Fruit fly (Drosophila melanogaster) whole organism, embryonic: ENCODE data around the gene CG2767.

ENCODE experiments used
- Awh ChIP-seq: fragments of 200-800 bp; sonication (Bioruptor generic); IDR thresholded peaks from 2 replicates; pipeline ENCODE4, ENCODE4 v1.3.6; 2022; ENCODE audit warnings: missing biosample characterization, missing genetic modification characterization
- Blimp-1 ChIP-seq: fragments of 200-800 bp; sonication (Bioruptor generic); optimal IDR thresholded peaks from 3 replicates; lab custom pipeline; 2018; ENCODE audit warnings: missing biosample characterization, missing genetic modification characterization, mild to moderate bottlenecking, moderate library complexity, missing genetic modification reagents
- CG10209 ChIP-seq: fragments of 200-800 bp; sonication (Bioruptor generic); optimal IDR thresholded peaks from 3 replicates; lab custom pipeline; 2017; ENCODE audit warnings: missing biosample characterization, mild to moderate bottlenecking, missing genetic modification characterization, missing genetic modification reagents
- CG10543 ChIP-seq: fragments of 200-800 bp; sonication (Bioruptor generic); optimal IDR thresholded peaks from 3 replicates; lab custom pipeline; 2017; ENCODE audit warnings: missing biosample characterization, mild to moderate bottlenecking, missing genetic modification characterization, moderate library complexity
- CG11695 ChIP-seq: fragments of 200-800 bp; sonication (Bioruptor generic); IDR thresholded peaks from 3 replicates; pipeline ENCODE4 v1.3.6; 2022; ENCODE audit warnings: missing biosample characterization, missing genetic modification characterization
- CG11723 ChIP-seq: fragments of 200-800 bp; sonication (Bioruptor generic); optimal IDR thresholded peaks from 2 replicates; lab custom pipeline; 2017; ENCODE audit warnings: missing biosample characterization, mild to moderate bottlenecking, missing genetic modification characterization
- CG12769 ChIP-seq: fragments of 200-800 bp; sonication (Bioruptor generic); optimal IDR thresholded peaks from 2 replicates; lab custom pipeline; 2019; ENCODE audit warnings: missing biosample characterization, mild to moderate bottlenecking, missing genetic modification characterization, moderate library complexity
- CG13424 ChIP-seq: fragments of 200-800 bp; sonication (Bioruptor generic); optimal IDR thresholded peaks from 2 replicates; lab custom pipeline; 2019; ENCODE audit warnings: missing biosample characterization, mild to moderate bottlenecking, missing genetic modification characterization, moderate library complexity
- CG15073 ChIP-seq: fragments of 200-800 bp; sonication (Bioruptor generic); optimal IDR thresholded peaks from 2 replicates; lab custom pipeline; 2016; ENCODE audit warnings: missing biosample characterization, missing genetic modification characterization
- CG1602 ChIP-seq: fragments of 200-800 bp; sonication (Bioruptor generic); optimal IDR thresholded peaks from 3 replicates; lab custom pipeline; 2016; ENCODE audit warnings: missing biosample characterization, missing genetic modification characterization
- CG2129 ChIP-seq: fragments of 200-800 bp; sonication (Bioruptor generic); IDR thresholded peaks from 2 replicates; pipeline ENCODE4 v1.3.6; 2022; ENCODE audit warnings: missing biosample characterization, missing genetic modification characterization; ENCODE audit not compliant: partially characterized antibody
- CG3838 ChIP-seq: fragments of 200-800 bp; sonication (Bioruptor generic); optimal IDR thresholded peaks from 3 replicates; lab custom pipeline; 2016; ENCODE audit warnings: missing biosample characterization, missing genetic modification characterization
- CG6175 ChIP-seq: fragments of 200-800 bp; sonication (Bioruptor generic); IDR thresholded peaks from 3 replicates; pipeline ENCODE4 v1.3.6; 2022; ENCODE audit warnings: missing biosample characterization, missing genetic modification characterization
- CG6683 ChIP-seq: fragments of 200-800 bp; sonication (Bioruptor generic); optimal IDR thresholded peaks from 2 replicates; lab custom pipeline; 2017; ENCODE audit warnings: missing biosample characterization, mild to moderate bottlenecking, missing genetic modification characterization, missing genetic modification reagents
- CG6791 ChIP-seq: fragments of 200-800 bp; sonication (Bioruptor generic); IDR thresholded peaks from 3 replicates; pipeline ENCODE4 v1.3.6; 2022; ENCODE audit warnings: missing biosample characterization, missing genetic modification characterization; ENCODE audit not compliant: partially characterized antibody
- CG8359 ChIP-seq: fragments of 200-800 bp; sonication (Bioruptor generic); optimal IDR thresholded peaks from 2 replicates; lab custom pipeline; 2017; ENCODE audit warnings: missing biosample characterization, mild to moderate bottlenecking, missing genetic modification characterization, borderline replicate concordance
- Chrac-16 ChIP-seq: fragments of 200-800 bp; sonication (Bioruptor generic); optimal IDR thresholded peaks from 3 replicates; lab custom pipeline; 2016; ENCODE audit warnings: missing biosample characterization, missing genetic modification characterization
- Dp ChIP-seq: fragments of 200-800 bp; sonication (Bioruptor generic); optimal IDR thresholded peaks from 2 replicates; lab custom pipeline; 2018; ENCODE audit warnings: missing biosample characterization, mild to moderate bottlenecking, missing genetic modification characterization, moderate library complexity
- Ets97D ChIP-seq: fragments of 200-800 bp; sonication (Bioruptor generic); optimal IDR thresholded peaks from 3 replicates; lab custom pipeline; 2016; ENCODE audit warnings: missing biosample characterization, missing genetic modification characterization
- Hr51 ChIP-seq, 2 experiments: fragments of 200-800 bp; sonication (Bioruptor generic); optimal IDR thresholded peaks; 2 replicates in 1 of 2; 3 replicates in 1 of 2; lab custom pipeline; 2016 to 2018; ENCODE audit warnings: missing biosample characterization in 2 of 2, missing genetic modification characterization in 2 of 2, mild to moderate bottlenecking in 1 of 2, moderate library complexity in 1 of 2
- Hr78 ChIP-seq, 2 experiments: fragments of 200-800 bp in 1 of 2; fragments of >200 bp in 1 of 2; sonication (Bioruptor generic) in 1 of 2; optimal IDR thresholded peaks; 2 replicates each; lab custom pipeline; 2017 to 2019; ENCODE audit warnings: missing biosample characterization in 2 of 2, missing genetic modification characterization in 2 of 2, mild to moderate bottlenecking in 1 of 2, moderate library complexity in 1 of 2
- Pdp1 ChIP-seq, 2 experiments: fragments of 200-800 bp; sonication (Bioruptor generic); optimal IDR thresholded peaks; 3 replicates each; lab custom pipeline; 2016; ENCODE audit warnings: missing biosample characterization in 2 of 2, missing genetic modification characterization in 2 of 2, mild to moderate bottlenecking in 1 of 2, moderate library complexity in 1 of 2
- Ssrp ChIP-seq: fragments of 200-800 bp; sonication (Bioruptor generic); optimal IDR thresholded peaks from 2 replicates; lab custom pipeline; 2018; ENCODE audit warnings: missing biosample characterization, mild to moderate bottlenecking, missing genetic modification characterization, moderate library complexity
- abd-A ChIP-seq: fragments of 200-800 bp; sonication (Bioruptor generic); optimal IDR thresholded peaks from 3 replicates; lab custom pipeline; 2019; ENCODE audit warnings: missing biosample characterization, mild to moderate bottlenecking, missing genetic modification characterization, moderate library complexity
- chinmo ChIP-seq: fragments of 200-800 bp; sonication (Bioruptor generic); IDR thresholded peaks from 4 replicates; pipeline ENCODE4 v1.3.6; 2022; ENCODE audit warnings: missing biosample characterization, missing genetic modification characterization; ENCODE audit not compliant: partially characterized antibody
- chm ChIP-seq: fragments of 200-800 bp; sonication (Bioruptor generic); IDR thresholded peaks from 2 replicates; pipeline ENCODE4 v1.3.6; 2022; ENCODE audit warnings: missing biosample characterization, missing genetic modification characterization
- ci ChIP-seq: fragments of 200-800 bp; sonication (Bioruptor generic); IDR thresholded peaks from 3 replicates; pipeline ENCODE4 v1.3.6; 2022; ENCODE audit warnings: missing biosample characterization, missing genetic modification characterization
- crol ChIP-seq: fragments of 200-800 bp; sonication (Bioruptor generic); IDR thresholded peaks from 2 replicates; pipeline ENCODE4 v1.3.6; 2022; ENCODE audit warnings: missing biosample characterization, missing genetic modification characterization
- gem ChIP-seq: fragments of 200-800 bp; sonication (Bioruptor generic); optimal IDR thresholded peaks from 2 replicates; lab custom pipeline; 2019; ENCODE audit warnings: missing biosample characterization, mild to moderate bottlenecking, missing genetic modification characterization, moderate library complexity
- grn ChIP-seq: fragments of 200-800 bp; sonication (Bioruptor generic); optimal IDR thresholded peaks from 3 replicates; lab custom pipeline; 2017; ENCODE audit warnings: missing biosample characterization, missing genetic modification characterization
- kay ChIP-seq: fragments of 200-800 bp; sonication (Bioruptor generic); optimal IDR thresholded peaks from 2 replicates; lab custom pipeline; 2016; ENCODE audit warnings: missing biosample characterization, missing genetic modification characterization
- ken ChIP-seq: fragments of 200-800 bp; sonication (Bioruptor generic); IDR thresholded peaks from 3 replicates; pipeline ENCODE4 v1.3.6; 2022; ENCODE audit warnings: missing biosample characterization, missing genetic modification characterization
- kni ChIP-seq: fragments of 200-800 bp; sonication (Bioruptor generic); optimal IDR thresholded peaks from 3 replicates; lab custom pipeline; 2017; ENCODE audit warnings: mild to moderate bottlenecking, missing biosample characterization, missing genetic modification reagents, missing genetic modification characterization
- oc ChIP-seq: fragments of 200-800 bp; sonication (Bioruptor generic); optimal IDR thresholded peaks from 2 replicates; lab custom pipeline; 2018; ENCODE audit warnings: missing biosample characterization, mild to moderate bottlenecking, missing genetic modification characterization, moderate library complexity
- onecut ChIP-seq: fragments of 200-800 bp; sonication (Bioruptor generic); IDR thresholded peaks from 2 replicates; pipeline ENCODE4 v1.3.6; 2022; ENCODE audit warnings: missing biosample characterization, missing genetic modification characterization
- org-1 ChIP-seq: fragments of 200-800 bp; sonication (Bioruptor generic); optimal IDR thresholded peaks from 2 replicates; lab custom pipeline; 2017; ENCODE audit warnings: missing biosample characterization, missing genetic modification characterization
- pros ChIP-seq: fragments of 200-800 bp; sonication (Bioruptor generic); optimal IDR thresholded peaks from 3 replicates; lab custom pipeline; 2019; ENCODE audit warnings: missing biosample characterization, mild to moderate bottlenecking, missing genetic modification characterization, moderate library complexity
- sd ChIP-seq: fragments of 200-800 bp; sonication (Bioruptor generic); optimal IDR thresholded peaks from 3 replicates; lab custom pipeline; 2018; ENCODE audit warnings: missing biosample characterization, mild to moderate bottlenecking, missing genetic modification characterization, moderate library complexity
- sens ChIP-seq: fragments of 200-800 bp; sonication (Bioruptor generic); peaks from one replicate; lab custom pipeline; 2016; ENCODE audit warnings: missing biosample characterization, missing genetic modification characterization
- so ChIP-seq: fragments of 200-800 bp; sonication (Bioruptor generic); IDR thresholded peaks from 3 replicates; pipeline ENCODE4 v1.3.6; 2022; ENCODE audit warnings: missing biosample characterization, missing genetic modification characterization
- sqz ChIP-seq: fragments of 200-800 bp; sonication (Bioruptor generic); optimal IDR thresholded peaks from 3 replicates; lab custom pipeline; 2018; ENCODE audit warnings: missing biosample characterization, mild to moderate bottlenecking, missing genetic modification characterization
- tio ChIP-seq: fragments of 200-800 bp; sonication (Bioruptor generic); optimal IDR thresholded peaks from 2 replicates; lab custom pipeline; 2017; ENCODE audit warnings: missing biosample characterization, missing genetic modification characterization, inconsistent platforms
- vfl ChIP-seq: fragments of 200-800 bp; sonication (Bioruptor generic); optimal IDR thresholded peaks from 2 replicates; lab custom pipeline; 2016; ENCODE audit warnings: missing biosample characterization, missing genetic modification characterization

CG2767 gene

dm6 chr3R:7992100-7992499 is 15.8 kb downstream of the CG2767 start:
- TF ChIP-seq Hr51 (GFP tag; optimal IDR thresholded peaks at IDR 0.05; lab: Kevin White, UChicago) (peak in 1 of 2 experiments; percentile 13), gem (tag; lab: Kevin White, UChicago) (peak; percentile 16), kay (GFP tag; lab: Kevin White, UChicago) (no peak), CG11723 (GFP tag; lab: Kevin White, UChicago) (no peak), so (no peak)

- TF ChIP-seq ken (GFP tag; lab: Robert Waterston, UW) (0 out of 3 replicates have a peak, but pooled peaks have one; percentile 47), chm (GFP tag; lab: Robert Waterston, UW) (no peak), CG2129 (GFP tag; lab: Robert Waterston, UW) (no peak), CG3838 (GFP tag; lab: Kevin White, UChicago) (no peak), CG6175 (GFP tag; lab: Robert Waterston, UW) (no peak), ci (GFP tag; lab: Robert Waterston, UW) (no peak), CG8359 (GFP tag; lab: Kevin White, UChicago) (peak; percentile 99), CG13424 (no peak)
These were observed 16.5 kb downstream of the CG2767 start for dm6 chr3R:7991446-7991845.

DNA sequence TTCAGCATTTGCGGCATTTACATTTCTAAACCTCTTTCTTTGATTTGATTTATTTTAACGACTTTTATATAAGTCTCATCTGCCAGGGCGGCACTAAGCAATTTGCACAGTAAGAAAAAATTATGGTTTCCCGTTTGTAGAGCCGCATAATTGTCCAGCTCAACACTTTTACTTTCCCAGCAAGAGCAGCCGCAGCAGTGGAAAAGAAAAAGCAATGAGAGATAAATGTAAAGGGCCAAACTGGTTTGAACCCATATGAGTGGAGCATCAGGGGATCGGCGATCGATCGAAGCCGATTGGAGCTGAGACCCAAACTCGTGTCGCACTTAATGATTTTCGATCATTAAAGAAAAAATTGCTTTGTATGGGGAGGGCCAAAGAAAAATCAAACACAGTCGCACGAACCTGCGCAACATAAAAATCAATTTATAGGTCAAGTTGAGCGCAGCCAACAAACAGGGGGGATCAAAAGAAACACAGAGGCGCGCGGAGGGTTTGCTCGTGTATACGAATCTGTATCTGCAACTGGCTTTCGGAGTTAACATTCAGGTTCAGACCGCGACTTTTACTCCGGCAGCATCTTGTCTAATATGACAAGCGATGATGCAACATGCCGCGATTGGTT is 17.0 kb downstream of the CG2767 start:
- TF ChIP-seq onecut (peak; percentile 49; the same call in 1 of the 2 replicates), CG12769 (tag; lab: Kevin White, UChicago) (peak; percentile 73), pros (GFP tag; lab: Kevin White, UChicago) (peak; percentile 67), CG10209 (GFP tag; lab: Kevin White, UChicago) (no peak), Chrac-16 (no peak), CG15073 (GFP tag; lab: Kevin White, UChicago) (no peak), Hr78 (GFP tag; optimal IDR thresholded peaks at IDR 0.05; lab: Kevin White, UChicago) (peak in 1 of 2 experiments; percentile 50), Dp (GFP tag; lab: Kevin White, UChicago) (no peak), org-1 (GFP tag; lab: Kevin White, UChicago) (no peak), kni (peak; percentile 62), Awh (GFP tag; lab: Robert Waterston, UW) (peak; percentile 81), abd-A (tag; lab: Kevin White, UChicago) (peak; percentile 64), CG10543 (peak; percentile 6), Blimp-1 (GFP tag; lab: Kevin White, UChicago) (peak; percentile 96), vfl (GFP tag; lab: Kevin White, UChicago) (no peak), grn (GFP tag; lab: Kevin White, UChicago) (peak; percentile 18), oc (tag; lab: Kevin White, UChicago) (peak; percentile 72), sqz (GFP tag; lab: Kevin White, UChicago) (peak; percentile 41), Pdp1 (GFP tag; optimal IDR thresholded peaks at IDR 0.05; lab: Kevin White, UChicago) (peak in 1 of 2 experiments; percentile 45)
- TF ChIP-seq, all 482 proteins: peak for 13

DNA sequence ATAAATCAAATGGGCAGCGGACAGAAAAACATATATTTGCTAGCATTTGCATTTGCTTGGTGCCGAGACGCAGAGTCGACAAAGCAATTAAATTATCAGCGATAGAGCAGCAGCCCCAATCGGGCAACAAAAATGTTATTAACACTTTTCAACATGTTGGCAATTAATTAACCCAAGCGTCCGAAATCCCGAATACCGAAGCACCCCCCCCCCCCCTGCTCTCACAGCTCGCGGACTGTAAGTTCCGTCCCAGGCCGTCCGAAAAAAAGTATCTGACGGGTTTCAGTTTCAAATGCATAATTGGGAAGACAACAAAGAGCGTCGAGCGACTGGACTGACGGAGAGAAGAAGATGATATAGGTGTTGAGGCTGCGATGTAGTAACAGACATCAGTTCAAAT is 17.7 kb downstream of the CG2767 start:
- TF ChIP-seq Ets97D (GFP tag; lab: Kevin White, UChicago), result no peak
- TF ChIP-seq CG11695 (GFP tag; lab: Robert Waterston, UW), result no peak
- no peak for TF ChIP-seq tio (GFP tag; lab: Kevin White, UChicago)
- TF ChIP-seq CG1602 (GFP tag; lab: Kevin White, UChicago), result no peak
- peak; percentile 23 for TF ChIP-seq sens (GFP tag; lab: Kevin White, UChicago)
- TF ChIP-seq Awh (GFP tag; lab: Robert Waterston, UW), result peak; percentile 58
- TF ChIP-seq crol, result 0 out of 2 replicates have a peak, but pooled peaks have one; percentile 29
- TF ChIP-seq sd (tag; lab: Kevin White, UChicago), result peak; percentile 67
- TF ChIP-seq chinmo, result 0 out of 4 replicates have a peak, but pooled peaks have one; percentile 6
- no peak for TF ChIP-seq CG6175 (GFP tag; lab: Robert Waterston, UW)
- TF ChIP-seq CG6683 (GFP tag; lab: Kevin White, UChicago), result no peak
- peak; percentile 72 for TF ChIP-seq CG12769 (tag; lab: Kevin White, UChicago)
- TF ChIP-seq CG6791 (GFP tag; lab: Robert Waterston, UW), result no peak
- TF ChIP-seq Ssrp (tag; lab: Kevin White, UChicago), result no peak
